Fruit fly (Drosophila melanogaster) whole organism, embryonic: ENCODE results near the gene Sec63.

Source experiments
- Bgb ChIP-seq: fragments of 200-800 bp; sonication (Bioruptor generic); IDR thresholded peaks from 2 replicates; pipeline ENCODE4 v1.3.6; 2022; ENCODE audit warnings: missing biosample characterization, missing genetic modification characterization; ENCODE audit not compliant: partially characterized antibody
- CG15514 ChIP-seq: fragments of 200-800 bp; sonication (Bioruptor generic); optimal IDR thresholded peaks from 3 replicates; lab custom pipeline; 2017; ENCODE audit warnings: missing biosample characterization, missing genetic modification characterization, mild to moderate bottlenecking, moderate library complexity, missing genetic modification reagents
- CG6272 ChIP-seq: fragments of 200-800 bp; sonication (Bioruptor generic); IDR thresholded peaks from 2 replicates; pipeline ENCODE4 v1.3.6; 2022; ENCODE audit warnings: missing biosample characterization, missing genetic modification characterization
- CG9609 ChIP-seq: fragments of 200-800 bp; sonication (Bioruptor generic); optimal IDR thresholded peaks from 3 replicates; lab custom pipeline; 2016; ENCODE audit warnings: missing biosample characterization, missing genetic modification characterization
- Dek ChIP-seq: fragments of 200-800 bp; sonication (Bioruptor generic); optimal IDR thresholded peaks from 3 replicates; lab custom pipeline; 2019; ENCODE audit warnings: missing biosample characterization, mild to moderate bottlenecking, missing genetic modification characterization, moderate library complexity
- NC2α ChIP-seq: fragments of 200-800 bp; sonication (Bioruptor generic); optimal IDR thresholded peaks from 2 replicates; lab custom pipeline; 2016; ENCODE audit warnings: missing biosample characterization, missing genetic modification characterization
- Nf-YC ChIP-seq: fragments of 200-800 bp; optimal IDR thresholded peaks from 3 replicates; lab custom pipeline; 2019; ENCODE audit warnings: missing biosample characterization, mild to moderate bottlenecking, missing genetic modification characterization, moderate library complexity
- Xbp1 ChIP-seq: fragments of 200-800 bp; sonication (Bioruptor generic); optimal IDR thresholded peaks from 3 replicates; lab custom pipeline; 2016; ENCODE audit warnings: missing biosample characterization, mild to moderate bottlenecking, missing genetic modification characterization
- gcm ChIP-seq: fragments of 200-800 bp; sonication (Bioruptor generic); optimal IDR thresholded peaks from 2 replicates; lab custom pipeline; 2019; ENCODE audit warnings: missing biosample characterization, mild to moderate bottlenecking, missing genetic modification characterization, moderate library complexity
- hbn ChIP-seq: fragments of 200-800 bp; sonication (Bioruptor generic); IDR thresholded peaks from 2 replicates; pipeline ENCODE4 v1.3.6; 2022; ENCODE audit warnings: missing biosample characterization, missing genetic modification characterization; ENCODE audit not compliant: partially characterized antibody
- sqz ChIP-seq: fragments of 200-800 bp; sonication (Bioruptor generic); optimal IDR thresholded peaks from 3 replicates; lab custom pipeline; 2018; ENCODE audit warnings: missing biosample characterization, mild to moderate bottlenecking, missing genetic modification characterization
- tna ChIP-seq: fragments of 200-800 bp; sonication (Bioruptor generic); IDR thresholded peaks from 2 replicates; pipeline ENCODE4 v1.3.6; 2022; ENCODE audit warnings: missing biosample characterization, missing genetic modification characterization; ENCODE audit not compliant: partially characterized antibody
- zf30C ChIP-seq: fragments of 200-800 bp; sonication (Bioruptor generic); optimal IDR thresholded peaks from 3 replicates; lab custom pipeline; 2018; ENCODE audit warnings: missing biosample characterization, mild to moderate bottlenecking, missing genetic modification characterization

- TF ChIP-seq CG15514 (GFP tag; lab: Kevin White, UChicago), result peak; percentile 52
- TF ChIP-seq NC2α (GFP tag; lab: Kevin White, UChicago), result peak; percentile 2
- TF ChIP-seq Bgb, result no peak
- TF ChIP-seq Xbp1 (GFP tag; lab: Kevin White, UChicago), result peak; percentile 91
- no peak for TF ChIP-seq hbn (GFP tag; lab: Robert Waterston, UW)
- peak; percentile 73 for TF ChIP-seq CG6272 (GFP tag; lab: Robert Waterston, UW)
- peak; percentile 51 for TF ChIP-seq CG9609 (GFP tag; lab: Kevin White, UChicago)
- peak; percentile 58 for TF ChIP-seq gcm (GFP tag; lab: Kevin White, UChicago)
- peak; percentile 70 for TF ChIP-seq sqz (GFP tag; lab: Kevin White, UChicago)
- peak; percentile 75 for TF ChIP-seq Dek (tag; lab: Kevin White, UChicago)
- TF ChIP-seq Nf-YC (tag; lab: Kevin White, UChicago), result no peak
- TF ChIP-seq zf30C (GFP tag; lab: Kevin White, UChicago), result no peak
- no peak for TF ChIP-seq tna
Observed at dm6 chr3L:7323348-7323747, 37.0 kb upstream of the Sec63 start, which contains the start of the genes RhoGEF4 and Rint1.
